Fruit fly (Drosophila melanogaster) whole organism, embryonic: ENCODE results near the gene CG46464.

Experiments
- Antp ChIP-seq: fragments of 200-800 bp; sonication (Bioruptor generic); optimal IDR thresholded peaks from 3 replicates; lab custom pipeline; 2016; ENCODE audit warnings: missing biosample characterization, missing genetic modification characterization
- Bteb2 ChIP-seq: fragments of 200-800 bp; sonication (Bioruptor generic); optimal IDR thresholded peaks from 2 replicates; lab custom pipeline; 2016; ENCODE audit warnings: missing biosample characterization, missing genetic modification characterization
- CG12071 ChIP-seq: fragments of 200-800 bp; sonication (Bioruptor generic); optimal IDR thresholded peaks from 3 replicates; lab custom pipeline; 2018; ENCODE audit warnings: missing biosample characterization, mild to moderate bottlenecking, missing genetic modification characterization
- CG12391 ChIP-seq: fragments of 200-800 bp; sonication (Bioruptor generic); optimal IDR thresholded peaks from 3 replicates; lab custom pipeline; 2018; ENCODE audit warnings: missing biosample characterization, mild to moderate bottlenecking, missing genetic modification characterization, moderate library complexity
- CG14441 ChIP-seq: fragments of 200-800 bp; sonication (Bioruptor generic); IDR thresholded peaks from 2 replicates; pipeline ENCODE4 v1.3.6; 2022; ENCODE audit warnings: missing biosample characterization, missing genetic modification characterization
- CG15011 ChIP-seq: fragments of 200-800 bp; sonication (Bioruptor generic); optimal IDR thresholded peaks from 3 replicates; lab custom pipeline; 2018; ENCODE audit warnings: missing biosample characterization, mild to moderate bottlenecking, missing genetic modification characterization
- CG15479 ChIP-seq: fragments of 200-800 bp; sonication (Bioruptor generic); optimal IDR thresholded peaks from 3 replicates; lab custom pipeline; 2019; ENCODE audit warnings: missing biosample characterization, mild to moderate bottlenecking, missing genetic modification characterization, moderate library complexity
- CG15514 ChIP-seq: fragments of 200-800 bp; sonication (Bioruptor generic); optimal IDR thresholded peaks from 3 replicates; lab custom pipeline; 2017; ENCODE audit warnings: missing biosample characterization, missing genetic modification characterization, mild to moderate bottlenecking, moderate library complexity, missing genetic modification reagents
- CG15696 ChIP-seq: fragments of 200-800 bp; sonication (Bioruptor generic); optimal IDR thresholded peaks from 2 replicates; lab custom pipeline; 2019; ENCODE audit warnings: missing biosample characterization, mild to moderate bottlenecking, missing genetic modification characterization, moderate library complexity
- CG1602 ChIP-seq: fragments of 200-800 bp; sonication (Bioruptor generic); optimal IDR thresholded peaks from 3 replicates; lab custom pipeline; 2016; ENCODE audit warnings: missing biosample characterization, missing genetic modification characterization
- CG16813 ChIP-seq: fragments of 200-800 bp; sonication (Bioruptor generic); IDR thresholded peaks from 3 replicates; pipeline ENCODE4 v1.3.6; 2022; ENCODE audit warnings: missing biosample characterization, missing genetic modification characterization; ENCODE audit not compliant: partially characterized antibody
- CG2199 ChIP-seq: fragments of 200-800 bp; sonication (Bioruptor generic); IDR thresholded peaks from 3 replicates; pipeline ENCODE4 v1.3.6; 2022; ENCODE audit warnings: missing biosample characterization, missing genetic modification characterization
- CG3065 ChIP-seq: fragments of 200-800 bp; sonication (Bioruptor generic); optimal IDR thresholded peaks from 2 replicates; lab custom pipeline; 2016; ENCODE audit warnings: missing biosample characterization, missing genetic modification characterization
- CG3726 ChIP-seq: fragments of 200-800 bp; sonication (Bioruptor generic); IDR thresholded peaks from 3 replicates; pipeline ENCODE4, ENCODE4 v1.3.6; 2022; ENCODE audit warnings: missing biosample characterization, missing genetic modification characterization
- CG4424 ChIP-seq: fragments of 200-800 bp; sonication (Bioruptor generic); optimal IDR thresholded peaks from 3 replicates; lab custom pipeline; 2016; ENCODE audit warnings: missing biosample characterization, missing genetic modification characterization
- CG4730 ChIP-seq: fragments of 200-800 bp; sonication (Bioruptor generic); IDR thresholded peaks from 2 replicates; pipeline ENCODE4 v1.3.6; 2022; ENCODE audit warnings: missing biosample characterization, missing genetic modification characterization
- CG8924 ChIP-seq: fragments of 200-800 bp; optimal IDR thresholded peaks from 3 replicates; lab custom pipeline; 2019; ENCODE audit warnings: missing biosample characterization, mild to moderate bottlenecking, missing genetic modification characterization, moderate library complexity
- CTCF ChIP-seq: fragments of 200-800 bp; sonication (Bioruptor generic); optimal IDR thresholded peaks from 2 replicates; lab custom pipeline; 2017; ENCODE audit warnings: missing biosample characterization, mild to moderate bottlenecking, missing genetic modification characterization, moderate library complexity
- Dek ChIP-seq: fragments of 200-800 bp; sonication (Bioruptor generic); optimal IDR thresholded peaks from 3 replicates; lab custom pipeline; 2019; ENCODE audit warnings: missing biosample characterization, mild to moderate bottlenecking, missing genetic modification characterization, moderate library complexity
- Dip3 ChIP-seq: fragments of 200-800 bp; sonication (Bioruptor generic); optimal IDR thresholded peaks from 3 replicates; lab custom pipeline; 2016; ENCODE audit warnings: missing biosample characterization, missing genetic modification characterization
- E2f2 ChIP-seq: fragments of 200-800 bp; sonication (Bioruptor generic); IDR thresholded peaks from 2 replicates; pipeline ENCODE4 v1.3.6; 2022; ENCODE audit warnings: missing biosample characterization, missing genetic modification characterization
- Eip74EF ChIP-seq, 2 experiments: fragments of 200-800 bp in 1 of 2; fragments of >200 bp in 1 of 2; sonication (Bioruptor generic) in 1 of 2; optimal IDR thresholded peaks; 2 replicates each; lab custom pipeline; 2017 to 2019; ENCODE audit warnings: missing biosample characterization in 2 of 2, missing genetic modification characterization in 2 of 2, mild to moderate bottlenecking in 1 of 2, moderate library complexity in 1 of 2
- Fer3 ChIP-seq: fragments of 200-800 bp; sonication (Bioruptor generic); optimal IDR thresholded peaks from 2 replicates; lab custom pipeline; 2018; ENCODE audit warnings: missing biosample characterization, mild to moderate bottlenecking, missing genetic modification characterization, moderate library complexity
- Gsc ChIP-seq: fragments of 200-800 bp; sonication (Bioruptor generic); IDR thresholded peaks from 2 replicates; pipeline ENCODE4 v1.3.6; 2022; ENCODE audit warnings: missing biosample characterization, missing genetic modification characterization
- H2.0 ChIP-seq: fragments of 200-800 bp; sonication (Bioruptor generic); IDR thresholded peaks from 2 replicates; pipeline ENCODE4 v1.3.6; 2022; ENCODE audit warnings: missing biosample characterization, missing genetic modification characterization
- Hr3 ChIP-seq: fragments of 200-800 bp; sonication (Bioruptor generic); optimal IDR thresholded peaks from 3 replicates; lab custom pipeline; 2016; ENCODE audit warnings: missing biosample characterization, missing genetic modification characterization
- Max ChIP-seq: fragments of 200-800 bp; sonication (Bioruptor generic); optimal IDR thresholded peaks from 2 replicates; lab custom pipeline; 2016; ENCODE audit warnings: missing biosample characterization, mild to moderate bottlenecking, missing genetic modification characterization
- Meics ChIP-seq: fragments of 200-800 bp; sonication (Bioruptor generic); optimal IDR thresholded peaks from 2 replicates; lab custom pipeline; 2017; ENCODE audit warnings: missing biosample characterization, mild to moderate bottlenecking, missing genetic modification characterization
- NC2β ChIP-seq: fragments of 200-800 bp; sonication (Bioruptor generic); optimal IDR thresholded peaks from 2 replicates; lab custom pipeline; 2016; ENCODE audit warnings: missing biosample characterization, missing genetic modification characterization
- Nf-YA ChIP-seq: fragments of 200-800 bp; sonication (Bioruptor generic); IDR thresholded peaks from 2 replicates; pipeline ENCODE4 v1.3.6; 2022; ENCODE audit warnings: missing biosample characterization, missing genetic modification characterization
- Six4 ChIP-seq: fragments of 200-800 bp; sonication (Bioruptor generic); optimal IDR thresholded peaks from 2 replicates; lab custom pipeline; 2016; ENCODE audit warnings: missing biosample characterization, missing genetic modification characterization
- Sry-δ ChIP-seq: fragments of 200-800 bp; sonication (Bioruptor generic); optimal IDR thresholded peaks from 2 replicates; lab custom pipeline; 2016; ENCODE audit warnings: missing biosample characterization, missing genetic modification characterization
- Vsx1 ChIP-seq: fragments of 200-800 bp; sonication (Bioruptor generic); optimal IDR thresholded peaks from 2 replicates; lab custom pipeline; 2017; ENCODE audit warnings: missing biosample characterization, mild to moderate bottlenecking, missing genetic modification characterization, missing genetic modification reagents
- Xrp1 ChIP-seq: fragments of 200-800 bp; sonication (Bioruptor generic); IDR thresholded peaks from 2 replicates; pipeline ENCODE4 v1.3.6; 2022; ENCODE audit warnings: missing biosample characterization, missing genetic modification characterization
- al ChIP-seq: fragments of 200-800 bp; sonication (Bioruptor generic); IDR thresholded peaks from 2 replicates; pipeline ENCODE4 v1.3.6; 2022; ENCODE audit warnings: missing biosample characterization, missing genetic modification characterization
- bab2 ChIP-seq: fragments of 200-800 bp; sonication (Bioruptor generic); optimal IDR thresholded peaks from 2 replicates; lab custom pipeline; 2016; ENCODE audit warnings: missing biosample characterization, missing genetic modification characterization
- gcm ChIP-seq: fragments of 200-800 bp; sonication (Bioruptor generic); optimal IDR thresholded peaks from 2 replicates; lab custom pipeline; 2019; ENCODE audit warnings: missing biosample characterization, mild to moderate bottlenecking, missing genetic modification characterization, moderate library complexity
- gem ChIP-seq: fragments of 200-800 bp; sonication (Bioruptor generic); optimal IDR thresholded peaks from 2 replicates; lab custom pipeline; 2019; ENCODE audit warnings: missing biosample characterization, mild to moderate bottlenecking, missing genetic modification characterization, moderate library complexity
- gt ChIP-seq: fragments of 200-800 bp; sonication (Bioruptor generic); IDR thresholded peaks from 2 replicates; pipeline ENCODE4 v1.3.6; 2022; ENCODE audit warnings: missing biosample characterization, missing genetic modification characterization
- hkb ChIP-seq, 2 experiments: fragments of 200-800 bp in 1 of 2; fragments of >200 bp in 1 of 2; sonication (Bioruptor generic) in 1 of 2; IDR thresholded peaks in 1 of 2; optimal IDR thresholded peaks in 1 of 2; 2 replicates each; pipeline versions ENCODE4 v1.3.6 to Lab custom; 2017 to 2022; ENCODE audit warnings: missing biosample characterization in 1 of 2, missing genetic modification characterization in 1 of 2
- klu ChIP-seq: fragments of 200-800 bp; sonication (Bioruptor generic); IDR thresholded peaks from 2 replicates; pipeline ENCODE4 v1.3.6; 2022; ENCODE audit warnings: missing biosample characterization, missing genetic modification characterization
- nau ChIP-seq: fragments of 200-800 bp; sonication (Bioruptor generic); optimal IDR thresholded peaks from 3 replicates; lab custom pipeline; 2017; ENCODE audit warnings: missing biosample characterization, mild to moderate bottlenecking, missing genetic modification characterization, missing genetic modification reagents
- oc ChIP-seq: fragments of 200-800 bp; sonication (Bioruptor generic); optimal IDR thresholded peaks from 2 replicates; lab custom pipeline; 2018; ENCODE audit warnings: missing biosample characterization, mild to moderate bottlenecking, missing genetic modification characterization, moderate library complexity
- pros ChIP-seq: fragments of 200-800 bp; sonication (Bioruptor generic); optimal IDR thresholded peaks from 3 replicates; lab custom pipeline; 2019; ENCODE audit warnings: missing biosample characterization, mild to moderate bottlenecking, missing genetic modification characterization, moderate library complexity
- sens ChIP-seq: fragments of 200-800 bp; sonication (Bioruptor generic); peaks from one replicate; lab custom pipeline; 2016; ENCODE audit warnings: missing biosample characterization, missing genetic modification characterization
- slou ChIP-seq: fragments of 200-800 bp; sonication (Bioruptor generic); optimal IDR thresholded peaks from 3 replicates; lab custom pipeline; 2016; ENCODE audit warnings: missing biosample characterization, missing genetic modification characterization
- sug ChIP-seq: fragments of 200-800 bp; optimal IDR thresholded peaks from 2 replicates; lab custom pipeline; 2019; ENCODE audit warnings: missing biosample characterization, mild to moderate bottlenecking, missing genetic modification characterization, moderate library complexity
- tx ChIP-seq: fragments of 200-800 bp; sonication (Bioruptor generic); optimal IDR thresholded peaks from 2 replicates; lab custom pipeline; 2016; ENCODE audit warnings: missing biosample characterization, missing genetic modification characterization
- usp ChIP-seq: fragments of >200 bp; optimal IDR thresholded peaks from 2 replicates; lab custom pipeline; 2017; ENCODE audit warnings: missing biosample characterization, missing genetic modification characterization
- vnd ChIP-seq: fragments of 200-800 bp; sonication (Bioruptor generic); IDR thresholded peaks from 3 replicates; pipeline ENCODE4 v1.3.6; 2022; ENCODE audit warnings: missing biosample characterization, missing genetic modification characterization; ENCODE audit not compliant: partially characterized antibody
- zen ChIP-seq: fragments of 200-800 bp; sonication (Bioruptor generic); optimal IDR thresholded peaks from 3 replicates; lab custom pipeline; 2018; ENCODE audit warnings: missing biosample characterization, mild to moderate bottlenecking, missing genetic modification characterization, moderate library complexity

CG46464 gene

DNA sequence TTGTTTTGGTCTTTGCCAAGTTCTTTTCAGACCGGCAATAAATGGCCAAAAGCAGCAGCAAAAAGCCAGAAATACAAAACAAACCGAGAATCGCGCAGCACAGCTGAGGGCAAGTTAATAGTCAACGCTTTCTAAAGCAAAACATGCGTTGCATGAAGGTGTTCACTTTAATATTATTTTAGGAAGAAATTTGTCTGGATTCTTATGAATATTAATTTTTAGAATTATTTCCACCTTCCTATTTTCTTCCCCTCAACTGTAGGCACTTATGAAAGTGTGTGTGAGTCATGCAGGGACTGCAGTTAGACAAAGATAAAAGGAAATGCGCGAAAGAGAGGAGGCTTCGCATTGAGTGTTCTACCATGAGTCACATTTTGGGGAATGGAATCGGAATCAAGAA, 47.4 kb upstream of the CG46464 start (continued):
- TF ChIP-seq hkb (optimal IDR thresholded peaks at IDR 0.05; lab: Kevin White, UChicago) (no peak), hkb (GFP tag; IDR thresholded peaks at IDR 0.05; lab: Robert Waterston, UW) (peak; percentile 78), CG1602 (peak; percentile 42), CG4424 (GFP tag; lab: Kevin White, UChicago) (peak; percentile 62), klu (peak; percentile 16; the same call in 1 of the 2 replicates), zen (tag; lab: Kevin White, UChicago) (peak; percentile 60), Fer3 (tag; lab: Kevin White, UChicago) (peak; percentile 31), Bteb2 (no peak), gem (tag; lab: Kevin White, UChicago) (peak; percentile 72), nau (GFP tag; lab: Kevin White, UChicago) (no peak), Eip74EF (GFP tag; optimal IDR thresholded peaks at IDR 0.05; lab: Kevin White, UChicago) (peak in 1 of 2 experiments; percentile 16), usp (GFP tag; lab: Kevin White, UChicago) (no peak), CG4730 (peak; percentile 61), Gsc (no peak), Dek (no peak), tx (GFP tag; lab: Kevin White, UChicago) (no peak), CG3726 (GFP tag; lab: Robert Waterston, UW) (0 out of 3 replicates have a peak, but pooled peaks have one; percentile 54), slou (GFP tag; lab: Kevin White, UChicago) (no peak), CTCF (GFP tag; lab: Kevin White, UChicago) (no peak), al (GFP tag; lab: Robert Waterston, UW) (0 out of 2 replicates have a peak, but pooled peaks have one; percentile 35), pros (GFP tag; lab: Kevin White, UChicago) (no peak), oc (peak; percentile 24), CG2199 (GFP tag; lab: Robert Waterston, UW) (peak; percentile 64; the same call in 1 of the 3 replicates), gcm (GFP tag; lab: Kevin White, UChicago) (no peak), E2f2 (GFP tag; lab: Robert Waterston, UW) (peak; percentile 34; the same call in 1 of the 2 replicates), Sry-δ (GFP tag; lab: Kevin White, UChicago) (no peak), Xrp1 (GFP tag; lab: Robert Waterston, UW) (peak; percentile 83), bab2 (GFP tag; lab: Kevin White, UChicago) (peak; percentile 43), CG12391 (tag; lab: Kevin White, UChicago) (peak; percentile 62), CG8924 (tag; lab: Kevin White, UChicago) (peak; percentile 57), sug (tag; lab: Kevin White, UChicago) (no peak), CG14441 (GFP tag; lab: Robert Waterston, UW) (peak; percentile 59), CG3065 (GFP tag; lab: Kevin White, UChicago) (no peak), Antp (GFP tag; lab: Kevin White, UChicago) (peak; percentile 33), sens (GFP tag; lab: Kevin White, UChicago) (peak; percentile 94), Vsx1 (GFP tag; lab: Kevin White, UChicago) (no peak), CG15479 (GFP tag; lab: Kevin White, UChicago) (no peak), Nf-YA (GFP tag; lab: Robert Waterston, UW) (no peak), Dip3 (GFP tag; lab: Kevin White, UChicago) (peak; percentile 12), Hr3 (GFP tag; lab: Kevin White, UChicago) (peak; percentile 46), CG15011 (no peak), CG16813 (GFP tag; lab: Robert Waterston, UW) (no peak), gt (no peak), CG15696 (tag; lab: Kevin White, UChicago) (peak; percentile 13), vnd (GFP tag; lab: Robert Waterston, UW) (no peak), CG12071 (GFP tag; lab: Kevin White, UChicago) (no peak), Six4 (GFP tag; lab: Kevin White, UChicago) (peak; percentile 26), NC2β (GFP tag; lab: Kevin White, UChicago) (peak; percentile 27), H2.0 (GFP tag; lab: Robert Waterston, UW) (peak; percentile 72), Meics (GFP tag; lab: Kevin White, UChicago) (peak; percentile 46), Max (GFP tag; lab: Kevin White, UChicago) (peak; percentile 23), CG15514 (GFP tag; lab: Kevin White, UChicago) (peak; percentile 12)
